Worm (Caenorhabditis elegans) whole organism, early embryonic: Measurements from ENCODE around the gene cyn-6.

Experiments used
- B0310.2 ChIP-seq: sonication (generic microtip); optimal IDR thresholded peaks from 2 replicates; lab custom pipeline; 2016; ENCODE audit warnings: mild to moderate bottlenecking, missing genetic modification characterization, missing compliant biosample characterization
- F13C5.2 ChIP-seq: sonication (generic microtip); optimal IDR thresholded peaks from 2 replicates; lab custom pipeline; 2017; ENCODE audit warnings: mild to moderate bottlenecking, missing genetic modification characterization, inconsistent platforms, missing compliant biosample characterization
- aly-1 ChIP-seq: sonication (generic microtip); optimal IDR thresholded peaks from 2 replicates; lab custom pipeline; 2016; ENCODE audit warnings: missing genetic modification characterization, missing compliant biosample characterization
- ama-1 ChIP-seq: fragments of 150-350 bp; optimal IDR thresholded peaks from 2 replicates; lab custom pipeline; 2014
- ceh-13 ChIP-seq: fragments of 200-800 bp; sonication (Bioruptor generic); optimal IDR thresholded peaks from 2 replicates; lab custom pipeline; 2018; ENCODE audit warnings: mild to moderate bottlenecking, missing genetic modification characterization, missing compliant biosample characterization
- ceh-36 ChIP-seq: sonication (generic microtip); optimal IDR thresholded peaks from 2 replicates; lab custom pipeline; 2016; ENCODE audit warnings: missing genetic modification characterization, inconsistent platforms, missing compliant biosample characterization
- ets-7 ChIP-seq: sonication (generic microtip); optimal IDR thresholded peaks from 2 replicates; lab custom pipeline; 2016; ENCODE audit warnings: missing genotype, missing genetic modification characterization, missing compliant biosample characterization
- flt-1 ChIP-seq: fragments of 200-800 bp; sonication (Bioruptor generic); IDR thresholded peaks from 2 replicates; pipeline ENCODE4 v1.3.6; 2022; ENCODE audit warnings: missing genetic modification characterization, missing compliant biosample characterization
- hmbx-1 ChIP-seq: sonication (generic microtip); optimal IDR thresholded peaks from 2 replicates; lab custom pipeline; 2016; ENCODE audit warnings: mild to moderate bottlenecking, missing genetic modification characterization, missing compliant biosample characterization
- hmg-4 ChIP-seq: fragments of 200-800 bp; sonication (Bioruptor generic); optimal IDR thresholded peaks from 2 replicates; lab custom pipeline; 2018; ENCODE audit warnings: mild to moderate bottlenecking, missing genetic modification characterization, missing compliant biosample characterization
- hnd-1 ChIP-seq: sonication (generic microtip); optimal IDR thresholded peaks from 2 replicates; lab custom pipeline; 2016; ENCODE audit warnings: missing genetic modification characterization, missing compliant biosample characterization
- pes-1 ChIP-seq: fragments of 200-800 bp; sonication (Bioruptor generic); IDR thresholded peaks from 2 replicates; pipeline ENCODE4 v1.3.6; 2022; ENCODE audit warnings: missing genetic modification reagents, missing genetic modification characterization, missing compliant biosample characterization
- scrt-1 ChIP-seq: fragments of 200-800 bp; sonication (Bioruptor generic); IDR thresholded peaks from 2 replicates; pipeline ENCODE4 v1.3.6; 2022; ENCODE audit warnings: missing genetic modification characterization, missing compliant biosample characterization
- sea-1 ChIP-seq: fragments of 200-800 bp; sonication (Bioruptor generic); conservative IDR thresholded peaks from 2 replicates; pipeline ENCODE4 v1.3.6; 2022; ENCODE audit warnings: missing genetic modification characterization, missing compliant biosample characterization
- tbx-11 ChIP-seq: fragments of 200-800 bp; sonication (Bioruptor generic); IDR thresholded peaks from 2 replicates; pipeline ENCODE4 v1.3.6; 2022; ENCODE audit warnings: missing genetic modification characterization, missing compliant biosample characterization
- tbx-37 ChIP-seq: fragments of 200-800 bp; sonication (Bioruptor generic); conservative IDR thresholded peaks from 2 replicates; pipeline ENCODE4 v1.3.6; 2022; ENCODE audit warnings: missing genetic modification reagents, missing genetic modification characterization, missing compliant biosample characterization
- tra-4 ChIP-seq: sonication (generic microtip); optimal IDR thresholded peaks from 2 replicates; lab custom pipeline; 2017; ENCODE audit warnings: missing genetic modification characterization, missing compliant biosample characterization

Gene cyn-6

ce11 chrIII:764884-765283 lies 8.3 kb upstream of the cyn-6 start, which contains the start of gene ptl-1:
ptl-1 (plus strand) TSS chrIII:765184.
- TF ChIP-seq ceh-13 (GFP tag; lab: Kevin White, UChicago) (no peak), ets-7 (tag; lab: Kevin White, UChicago) (no peak), scrt-1 (GFP tag; lab: Robert Waterston, UW) (no peak), F13C5.2 (tag; lab: Kevin White, UChicago) (no peak), flt-1 (GFP tag; lab: Robert Waterston, UW) (no peak), hnd-1 (no peak), tra-4 (tag; lab: Kevin White, UChicago) (no peak), B0310.2 (tag; lab: Kevin White, UChicago) (no peak), hmg-4 (GFP tag; lab: Kevin White, UChicago) (no peak), hmbx-1 (tag; lab: Kevin White, UChicago) (no peak), aly-1 (no peak), pes-1 (GFP tag; lab: Robert Waterston, UW) (no peak), tbx-11 (no peak), ama-1 (lab: Kevin White, UChicago) (no peak), tbx-37 (GFP tag; lab: Robert Waterston, UW) (no peak), sea-1 (GFP tag; lab: Robert Waterston, UW) (no peak), ceh-36 (tag; lab: Kevin White, UChicago) (no peak)

DNA sequence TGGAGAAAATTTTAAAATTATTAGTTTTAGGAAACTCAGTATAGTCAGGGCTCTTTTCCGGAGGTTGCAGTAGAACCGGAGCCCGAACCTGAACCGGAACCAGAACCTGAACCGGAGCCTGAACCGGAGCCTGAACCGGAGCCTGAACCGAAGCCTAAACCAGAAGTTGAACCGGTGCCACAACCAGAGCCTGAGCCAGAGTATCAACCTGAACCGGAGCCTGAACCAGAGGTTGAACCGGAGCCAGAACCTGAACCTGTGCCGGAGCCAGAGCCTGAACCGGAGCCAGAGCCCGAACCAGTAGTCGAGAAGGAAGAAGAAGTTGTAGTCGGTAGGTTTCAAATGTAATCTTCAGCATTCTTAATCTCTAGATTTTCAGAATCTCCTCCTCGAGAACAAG lies 4.7 kb upstream of the cyn-6 start:
- TF ChIP-seq B0310.2 (tag; lab: Kevin White, UChicago) (no peak), aly-1 (no peak), flt-1 (GFP tag; lab: Robert Waterston, UW) (no peak), hmg-4 (GFP tag; lab: Kevin White, UChicago) (no peak), hmbx-1 (tag; lab: Kevin White, UChicago) (no peak), ama-1 (lab: Kevin White, UChicago) (no peak), sea-1 (GFP tag; lab: Robert Waterston, UW) (no peak), ceh-13 (GFP tag; lab: Kevin White, UChicago) (no peak), tra-4 (tag; lab: Kevin White, UChicago) (no peak), ets-7 (tag; lab: Kevin White, UChicago) (no peak), pes-1 (GFP tag; lab: Robert Waterston, UW) (no peak)

DNA sequence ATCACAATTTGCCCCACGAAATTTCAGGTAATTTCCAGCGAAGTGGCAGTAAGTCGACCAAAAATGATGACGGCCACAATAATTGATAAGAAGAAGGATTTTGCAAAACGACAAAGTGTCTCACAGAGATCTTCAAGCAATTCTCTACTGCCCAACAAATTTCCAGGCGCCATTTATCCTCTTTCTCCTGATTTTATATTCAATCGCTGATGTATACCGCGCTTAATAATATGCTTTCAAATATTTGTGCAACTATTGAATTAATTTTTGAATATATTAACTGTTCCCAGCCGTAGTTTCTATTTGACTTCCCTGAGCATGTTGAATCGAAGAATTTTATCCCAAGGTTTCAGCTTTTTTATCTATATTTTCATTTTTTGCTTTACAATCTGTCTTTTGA lies 2.3 kb upstream of the cyn-6 start, which contains the start of gene tpst-2:
TSS of gene tpst-2 (plus strand) at position 301 of the 400 bp plus-strand sequence.
- TF ChIP-seq ceh-36 (tag; lab: Kevin White, UChicago) = no peak
- TF ChIP-seq ama-1 (lab: Kevin White, UChicago) = no peak
- no peak for TF ChIP-seq hmbx-1 (tag; lab: Kevin White, UChicago)
- TF ChIP-seq aly-1 = no peak
- no peak for TF ChIP-seq ceh-13 (GFP tag; lab: Kevin White, UChicago)
- TF ChIP-seq tbx-11 = no peak
- TF ChIP-seq pes-1 (GFP tag; lab: Robert Waterston, UW) = no peak

- TF ChIP-seq flt-1 (GFP tag; lab: Robert Waterston, UW) = no peak
- TF ChIP-seq hmg-4 (GFP tag; lab: Kevin White, UChicago) = no peak
Observed at ce11 chrIII:772675-773074, 539 bp upstream of the cyn-6 start.

- no peak for TF ChIP-seq tbx-11
- TF ChIP-seq tbx-37 (GFP tag; lab: Robert Waterston, UW) = no peak
- no peak for TF ChIP-seq ceh-13 (GFP tag; lab: Kevin White, UChicago)
- no peak for TF ChIP-seq hmg-4 (GFP tag; lab: Kevin White, UChicago)
- no peak for TF ChIP-seq sea-1 (GFP tag; lab: Robert Waterston, UW)
- TF ChIP-seq hnd-1 = no peak
- no peak for TF ChIP-seq aly-1
- no peak for TF ChIP-seq tra-4 (tag; lab: Kevin White, UChicago)
- TF ChIP-seq ama-1 (lab: Kevin White, UChicago) = no peak
- TF ChIP-seq ceh-36 (tag; lab: Kevin White, UChicago) = no peak
Observed at ce11 chrIII:775443-775842, 2.2 kb downstream of the cyn-6 start.

DNA sequence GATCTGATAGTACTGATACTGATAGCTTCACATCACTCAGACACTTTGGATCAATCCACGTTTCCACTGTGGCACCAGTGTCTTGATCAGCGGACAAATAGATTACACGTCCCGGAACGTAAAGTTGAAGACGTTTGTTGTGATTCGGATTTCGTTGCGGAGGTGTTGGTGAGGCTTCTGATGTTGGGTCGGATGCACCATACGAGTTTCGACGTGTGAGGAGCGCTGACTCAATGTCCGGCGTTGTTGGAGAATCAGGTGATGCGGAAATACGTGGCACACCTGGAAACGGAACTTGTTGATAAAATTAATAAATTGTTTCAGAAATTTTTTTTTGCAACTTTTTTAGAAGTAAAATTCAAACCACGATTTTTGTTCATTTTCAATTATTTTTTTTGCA lies 5.6 kb downstream of the cyn-6 start, which contains the start of gene alh-11:
TSS of gene alh-11 (minus strand) at position 101 of the 400 bp plus-strand sequence.
- TF ChIP-seq scrt-1 (GFP tag; lab: Robert Waterston, UW) (no peak), flt-1 (GFP tag; lab: Robert Waterston, UW) (no peak), tbx-11 (no peak), ama-1 (lab: Kevin White, UChicago) (no peak), sea-1 (GFP tag; lab: Robert Waterston, UW) (no peak), hmbx-1 (tag; lab: Kevin White, UChicago) (no peak), ceh-13 (GFP tag; lab: Kevin White, UChicago) (no peak), F13C5.2 (tag; lab: Kevin White, UChicago) (no peak), ceh-36 (tag; lab: Kevin White, UChicago) (no peak), B0310.2 (tag; lab: Kevin White, UChicago) (no peak)

ce11 chrIII:782503-782902 lies 9.3 kb downstream of the cyn-6 start:
- TF ChIP-seq ama-1 (lab: Kevin White, UChicago) (no peak), ceh-36 (tag; lab: Kevin White, UChicago) (no peak), F13C5.2 (tag; lab: Kevin White, UChicago) (no peak), hmg-4 (GFP tag; lab: Kevin White, UChicago) (no peak), tbx-37 (GFP tag; lab: Robert Waterston, UW) (no peak), hmbx-1 (tag; lab: Kevin White, UChicago) (no peak), pes-1 (GFP tag; lab: Robert Waterston, UW) (no peak), ets-7 (tag; lab: Kevin White, UChicago) (no peak), ceh-13 (GFP tag; lab: Kevin White, UChicago) (no peak), sea-1 (GFP tag; lab: Robert Waterston, UW) (no peak), tra-4 (tag; lab: Kevin White, UChicago) (no peak), hnd-1 (no peak), tbx-11 (no peak), scrt-1 (GFP tag; lab: Robert Waterston, UW) (no peak), aly-1 (no peak), B0310.2 (tag; lab: Kevin White, UChicago) (no peak), flt-1 (GFP tag; lab: Robert Waterston, UW) (no peak)
